Worm (Caenorhabditis elegans): ENCODE results near the gene F58F6.5.
"Not testable (repeated sequence)": the region's sequence is repeated elsewhere in the genome, so short reads cannot be mapped to it uniquely, and the experiment has no call there.

DNA sequence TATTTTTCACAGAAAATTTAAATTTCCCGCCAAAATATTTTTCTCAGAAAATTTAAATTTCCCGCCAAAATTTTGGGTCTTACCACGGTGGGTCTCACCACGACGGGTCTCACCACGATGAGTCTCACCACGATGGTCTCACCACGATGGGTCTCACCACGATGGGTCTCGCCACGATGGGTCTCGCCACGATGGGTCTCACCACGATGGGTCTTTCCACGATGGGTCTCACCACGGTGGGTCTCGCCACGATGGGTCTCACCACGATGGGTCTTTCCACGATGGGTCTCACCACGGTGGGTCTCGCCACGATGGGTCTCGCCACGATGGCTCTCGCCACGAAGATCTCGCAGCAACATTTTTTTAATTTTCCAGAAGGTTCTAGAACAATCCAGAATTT, 1.9 kb downstream of the F58F6.5 start:
- not testable (repeated sequence) for TF ChIP-seq mep-1, nhr-28 (tag; optimal IDR thresholded peaks at IDR 0.05)

Measured in whole organism, L4 larva.